Worm (Caenorhabditis elegans): ENCODE results near the gene srx-95.

srx-95 gene

ce11 chrII:6742614-6743013 lies 12.0 kb downstream of the srx-95 start, which contains the start of gene F41G3.6:
F41G3.6 (plus strand) TSS chrII:6742914.
- TF ChIP-seq ceh-82 (tag; optimal IDR thresholded peaks at IDR 0.05) = no peak
- TF ChIP-seq nhr-12 (tag; optimal IDR thresholded peaks at IDR 0.05) = no peak

- peak; percentile 80 for TF ChIP-seq pha-4 (tag; optimal IDR thresholded peaks at IDR 0.05)
- no peak for TF ChIP-seq lin-39 (tag; optimal IDR thresholded peaks at IDR 0.05)
- peak; percentile 65 for TF ChIP-seq nfya-1 (tag; optimal IDR thresholded peaks at IDR 0.05; ENCODE audit: insufficient read depth)
- TF ChIP-seq R02D3.7 (tag; optimal IDR thresholded peaks at IDR 0.05) = peak; percentile 12
- peak; percentile 61 for TF ChIP-seq egl-5 (tag; optimal IDR thresholded peaks at IDR 0.05)
- TF ChIP-seq lin-15B (tag; optimal IDR thresholded peaks at IDR 0.05) = peak; percentile 83
- TF ChIP-seq mml-1 (tag; optimal IDR thresholded peaks at IDR 0.05) = no peak
- peak; percentile 37 for TF ChIP-seq elt-2 (tag; optimal IDR thresholded peaks at IDR 0.05)
- peak; percentile 49 for TF ChIP-seq pqm-1 (tag; optimal IDR thresholded peaks at IDR 0.05)
- no peak for TF ChIP-seq ztf-4 (tag; optimal IDR thresholded peaks at IDR 0.05)
- TF ChIP-seq nhr-25 (tag; optimal IDR thresholded peaks at IDR 0.05) = peak; percentile 40
- peak; percentile 54 for TF ChIP-seq nhr-43 (tag; optimal IDR thresholded peaks at IDR 0.05; ENCODE audit: poor library complexity, severe bottlenecking)
- TF ChIP-seq nhr-23 (tag; optimal IDR thresholded peaks at IDR 0.05) = peak; percentile 50
- TF ChIP-seq nhr-67 (tag; optimal IDR thresholded peaks at IDR 0.05) = no peak
- no peak for TF ChIP-seq fos-1 (tag; optimal IDR thresholded peaks at IDR 0.05)
- no peak for TF ChIP-seq nhr-76 (tag; optimal IDR thresholded peaks at IDR 0.05)
Observed at ce11 chrII:6741428-6741827, 13.1 kb downstream of the srx-95 start, which contains the start of gene exos-8. exos-8 (plus strand) TSS chrII:6741691.

ce11 chrII:6736604-6737003 lies 18.0 kb downstream of the srx-95 start, which contains the start of gene T14B4.1:
T14B4.1 (plus strand) TSS chrII:6736904.
- TF ChIP-seq egl-27 (tag; optimal IDR thresholded peaks at IDR 0.05) = no peak
- no peak for TF ChIP-seq daf-12 (tag; optimal IDR thresholded peaks at IDR 0.05)
- no peak for TF ChIP-seq nhr-237 (tag; optimal IDR thresholded peaks at IDR 0.05)

- TF ChIP-seq skn-1 (tag; optimal IDR thresholded peaks at IDR 0.05) (no peak), nhr-25 (tag; optimal IDR thresholded peaks at IDR 0.05) (no peak), eor-1 (tag; optimal IDR thresholded peaks at IDR 0.05) (no peak), sea-2 (GFP tag; optimal IDR thresholded peaks at IDR 0.05) (no peak), aly-2 (tag; optimal IDR thresholded peaks at IDR 0.05) (no peak), egl-27 (tag; optimal IDR thresholded peaks at IDR 0.05) (no peak), nhr-43 (tag; optimal IDR thresholded peaks at IDR 0.05; ENCODE audit: poor library complexity, severe bottlenecking) (no peak), mml-1 (tag; optimal IDR thresholded peaks at IDR 0.05) (no peak), lsy-12 (tag; optimal IDR thresholded peaks at IDR 0.05) (no peak), jun-1 (tag; optimal IDR thresholded peaks at IDR 0.05) (no peak), lin-15B (tag; optimal IDR thresholded peaks at IDR 0.05) (no peak), nhr-77 (tag; optimal IDR thresholded peaks at IDR 0.05) (no peak), elt-1 (tag; optimal IDR thresholded peaks at IDR 0.05) (no peak), nhr-11 (tag; optimal IDR thresholded peaks at IDR 0.05) (no peak), nhr-76 (tag; optimal IDR thresholded peaks at IDR 0.05) (no peak), nhr-67 (tag; optimal IDR thresholded peaks at IDR 0.05) (no peak), ceh-16 (tag; optimal IDR thresholded peaks at IDR 0.05) (no peak), R02D3.7 (tag; optimal IDR thresholded peaks at IDR 0.05) (no peak), ama-1 (optimal IDR thresholded peaks at IDR 0.05) (no peak), ZK546.5 (tag; optimal IDR thresholded peaks at IDR 0.05) (no peak)
Observed at ce11 chrII:6736066-6736465, 18.5 kb downstream of the srx-95 start, which contains the start of gene mrps-18.C. mrps-18.C (plus strand) TSS chrII:6736203.

ce11 chrII:6734674-6735073 lies 19.9 kb downstream of the srx-95 start, which contains the start of gene T14B4.3:
T14B4.3 (plus strand) TSS chrII:6734937.
- peak; percentile 54 for TF ChIP-seq nhr-25 (tag; optimal IDR thresholded peaks at IDR 0.05)
- peak; percentile 27 for TF ChIP-seq elt-2 (tag; optimal IDR thresholded peaks at IDR 0.05)
- TF ChIP-seq nhr-76 (tag; optimal IDR thresholded peaks at IDR 0.05) = no peak
- no peak for TF ChIP-seq mml-1 (tag; optimal IDR thresholded peaks at IDR 0.05)
- peak; percentile 17 for TF ChIP-seq lin-39 (tag; optimal IDR thresholded peaks at IDR 0.05)
- TF ChIP-seq elt-3 (tag; optimal IDR thresholded peaks at IDR 0.05) = no peak
- peak; percentile 44 for TF ChIP-seq nhr-23 (tag; optimal IDR thresholded peaks at IDR 0.05)
- peak; percentile 69 for TF ChIP-seq nfya-1 (tag; optimal IDR thresholded peaks at IDR 0.05; ENCODE audit: insufficient read depth)
- no peak for TF ChIP-seq nhr-28 (tag; optimal IDR thresholded peaks at IDR 0.05)
- peak; percentile 25 for TF ChIP-seq snpc-4 (tag; optimal IDR thresholded peaks at IDR 0.05)
- peak; percentile 54 for TF ChIP-seq pqm-1 (tag; optimal IDR thresholded peaks at IDR 0.05)
- TF ChIP-seq ceh-16 (tag; optimal IDR thresholded peaks at IDR 0.05) = no peak
- TF ChIP-seq nhr-11 (tag; optimal IDR thresholded peaks at IDR 0.05) = no peak
- TF ChIP-seq pha-4 (tag; optimal IDR thresholded peaks at IDR 0.05) = peak; percentile 93
- peak; percentile 69 for TF ChIP-seq nhr-43 (tag; optimal IDR thresholded peaks at IDR 0.05; ENCODE audit: poor library complexity, severe bottlenecking)
- no peak for TF ChIP-seq aly-2 (tag; optimal IDR thresholded peaks at IDR 0.05)
- no peak for TF ChIP-seq nhr-12 (tag; optimal IDR thresholded peaks at IDR 0.05)
- TF ChIP-seq lsy-12 (tag; optimal IDR thresholded peaks at IDR 0.05) = peak; percentile 15
- no peak for TF ChIP-seq unc-62 (GFP tag; optimal IDR thresholded peaks at IDR 0.05)
- peak; percentile 87 for TF ChIP-seq lin-15B (tag; optimal IDR thresholded peaks at IDR 0.05)
- peak; percentile 21 for TF ChIP-seq egl-5 (tag; optimal IDR thresholded peaks at IDR 0.05)

Data from whole organism, L3 larva.